Worm (Caenorhabditis elegans): ENCODE data around the gene hrde-1.
A peak's percentile ranks its signal among the peaks of the same experiment; 100 is the strongest.

The hrde-1 gene

ce11 chrIII:4195306-4196008, 19.5 kb upstream of the hrde-1 start (continued):
- no peak for TF ChIP-seq Y116A8C.19 (tag; optimal IDR thresholded peaks at IDR 0.05; ENCODE audit: borderline replicate concordance)

- TF ChIP-seq nhr-85 (tag) (peak; percentile 72), lin-39 (tag; optimal IDR thresholded peaks at IDR 0.05) (no peak), nhr-84 (tag; optimal IDR thresholded peaks at IDR 0.05) (no peak), nhr-47 (tag; optimal IDR thresholded peaks at IDR 0.05) (no peak), nhr-90 (tag; optimal IDR thresholded peaks at IDR 0.05; ENCODE audit: poor library complexity) (no peak), ceh-90 (tag; optimal IDR thresholded peaks at IDR 0.05) (no peak), mab-9 (GFP tag; IDR thresholded peaks at IDR 0.05) (0 out of 2 replicates have a peak, but pooled peaks have one; percentile 1), ztf-11 (tag; optimal IDR thresholded peaks at IDR 0.05) (no peak), ztf-4 (tag; optimal IDR thresholded peaks at IDR 0.05) (peak; percentile 34), aly-2 (tag; optimal IDR thresholded peaks at IDR 0.05) (no peak), ets-5 (GFP tag; IDR thresholded peaks at IDR 0.05) (no peak), rnt-1 (tag; optimal IDR thresholded peaks at IDR 0.05) (peak; percentile 14), fkh-10 (GFP tag; optimal IDR thresholded peaks at IDR 0.05) (no peak), nhr-28 (tag; optimal IDR thresholded peaks at IDR 0.05) (no peak)
Measured at ce11 chrIII:4194349-4195110, 18.6 kb upstream of the hrde-1 start.

- TF ChIP-seq hpl-2 (GFP tag; optimal IDR thresholded peaks at IDR 0.05): peak; percentile 88
- TF ChIP-seq dpl-1 (GFP tag; optimal IDR thresholded peaks at IDR 0.05): peak; percentile 64 to 73 (median 67)
- peak; percentile 95 for TF ChIP-seq skn-1 (tag; optimal IDR thresholded peaks at IDR 0.05)
- peak; percentile 49 for TF ChIP-seq sup-37 (GFP tag; optimal IDR thresholded peaks at IDR 0.05)
- peak; percentile 69 for TF ChIP-seq snpc-4 (tag; optimal IDR thresholded peaks at IDR 0.05)
- TF ChIP-seq swsn-7 (tag; optimal IDR thresholded peaks at IDR 0.05): peak; percentile 78
- no peak for TF ChIP-seq nhr-12 (tag; optimal IDR thresholded peaks at IDR 0.05)
- peak; percentile 91 for TF ChIP-seq mep-1 (tag; optimal IDR thresholded peaks at IDR 0.05)
- TF ChIP-seq nhr-19 (GFP tag; conservative IDR thresholded peaks at IDR 0.05): peak; percentile 67
- TF ChIP-seq nhr-11 (tag; optimal IDR thresholded peaks at IDR 0.05): peak; percentile 75
- peak; percentile 73 for TF ChIP-seq nhr-85 (tag)
- TF ChIP-seq lin-39 (tag; optimal IDR thresholded peaks at IDR 0.05): no peak
- peak; percentile 97 for TF ChIP-seq lin-14 (GFP tag; optimal IDR thresholded peaks at IDR 0.05)
- TF ChIP-seq mab-9 (GFP tag; IDR thresholded peaks at IDR 0.05): no peak
- TF ChIP-seq fkh-8 (tag; optimal IDR thresholded peaks at IDR 0.05): peak; percentile 97
- no peak for TF ChIP-seq ces-1 (GFP tag; optimal IDR thresholded peaks at IDR 0.05)
- TF ChIP-seq irx-1 (tag; optimal IDR thresholded peaks at IDR 0.05): peak; percentile 45
- TF ChIP-seq nhr-28 (tag; optimal IDR thresholded peaks at IDR 0.05): no peak
- TF ChIP-seq lin-15B (tag; optimal IDR thresholded peaks at IDR 0.05): peak; percentile 68
- peak; percentile 80 for TF ChIP-seq nhr-90 (tag; optimal IDR thresholded peaks at IDR 0.05; ENCODE audit: poor library complexity)
- no peak for TF ChIP-seq zag-1 (tag; optimal IDR thresholded peaks at IDR 0.05)
- TF ChIP-seq unc-62 (GFP tag; optimal IDR thresholded peaks at IDR 0.05): peak; percentile 4
- peak; percentile 68 for TF ChIP-seq egl-13 (tag; optimal IDR thresholded peaks at IDR 0.05)
- TF ChIP-seq nhr-20 (tag; optimal IDR thresholded peaks at IDR 0.05): peak; percentile 84
- peak; percentile 84 for TF ChIP-seq nhr-77 (tag; optimal IDR thresholded peaks at IDR 0.05)
- peak; percentile 90 for TF ChIP-seq fkh-10 (GFP tag; optimal IDR thresholded peaks at IDR 0.05)
- TF ChIP-seq aha-1 (tag; optimal IDR thresholded peaks at IDR 0.05): no peak
- no peak for TF ChIP-seq pag-3 (tag; optimal IDR thresholded peaks at IDR 0.05; ENCODE audit: borderline replicate concordance, insufficient read depth)
- TF ChIP-seq efl-1 (optimal IDR thresholded peaks at IDR 0.05): peak; percentile 76 to 86
- TF ChIP-seq efl-1 (GFP tag; optimal IDR thresholded peaks at IDR 0.05 in 1 of 2): peak; percentile 67 to 95
- TF ChIP-seq mdl-1 (tag; optimal IDR thresholded peaks at IDR 0.05): peak in 1 of 2 experiments; percentile 92
- TF ChIP-seq ztf-4 (tag; optimal IDR thresholded peaks at IDR 0.05): peak; percentile 66
- peak; percentile 45 for TF ChIP-seq aly-2 (tag; optimal IDR thresholded peaks at IDR 0.05)
- TF ChIP-seq nhr-237 (tag; optimal IDR thresholded peaks at IDR 0.05): peak; percentile 85
- TF ChIP-seq sptf-1 (tag; optimal IDR thresholded peaks at IDR 0.05): no peak
- no peak for TF ChIP-seq Y116A8C.19 (tag; optimal IDR thresholded peaks at IDR 0.05; ENCODE audit: borderline replicate concordance)
- TF ChIP-seq efl-3 (GFP tag; optimal IDR thresholded peaks at IDR 0.05): no peak
- TF ChIP-seq rnt-1 (tag; optimal IDR thresholded peaks at IDR 0.05): peak; percentile 89
- TF ChIP-seq ceh-90 (tag; optimal IDR thresholded peaks at IDR 0.05): no peak
- peak; percentile 64 for TF ChIP-seq unc-86 (tag; optimal IDR thresholded peaks at IDR 0.05)
- TF ChIP-seq pqm-1 (tag; optimal IDR thresholded peaks at IDR 0.05): peak; percentile 79
Measured at ce11 chrIII:4193659-4194103, 17.7 kb upstream of the hrde-1 start, which contains the start of gene xbp-1. Gene xbp-1 (plus strand): TSS chrIII:4193809.

Measured in whole organism, L1 larva.